Worm (Caenorhabditis elegans) whole organism, L1 larva: ENCODE measurements around the gene T05A10.6.
A peak's percentile ranks its signal among the peaks of the same experiment; 100 is the strongest.

Experiments used
- C16A3.4 ChIP-seq: fragments of 150-350 bp; optimal IDR thresholded peaks from 2 replicates; lab custom pipeline; 2014; ENCODE audit warnings: missing biosample characterization, missing genetic modification characterization
- C34B4.2 ChIP-seq: sonication (generic microtip); optimal IDR thresholded peaks from 2 replicates; lab custom pipeline; 2017; ENCODE audit warnings: mild to moderate bottlenecking, missing genetic modification characterization, missing compliant biosample characterization
- ama-1 ChIP-seq: fragments of 150-350 bp; optimal IDR thresholded peaks from 2 replicates; lab custom pipeline; 2014
- blmp-1 ChIP-seq: fragments of 150-350 bp; optimal IDR thresholded peaks from 2 replicates; lab custom pipeline; 2014; ENCODE audit warnings: missing biosample characterization, missing genetic modification characterization
- ceh-63 ChIP-seq: fragments of 200-800 bp; sonication (Bioruptor generic); optimal IDR thresholded peaks from 2 replicates; lab custom pipeline; 2018; ENCODE audit warnings: mild to moderate bottlenecking, missing genetic modification characterization, missing compliant biosample characterization
- ceh-82 ChIP-seq, 3 experiments: fragments of 150-350 bp in 1 of 3; sonication (generic microtip) in 2 of 3; optimal IDR thresholded peaks; 2 replicates each; lab custom pipeline; 2014 to 2017; ENCODE audit warnings: missing biosample characterization in 3 of 3, missing genetic modification characterization in 3 of 3
- ceh-88 ChIP-seq: fragments of 200-800 bp; sonication (Bioruptor generic); IDR thresholded peaks from 2 replicates; pipeline ENCODE4 v1.3.6; 2022; ENCODE audit warnings: missing genetic modification characterization, missing compliant biosample characterization
- ceh-90 ChIP-seq: sonication (generic microtip); optimal IDR thresholded peaks from 2 replicates; lab custom pipeline; 2016; ENCODE audit warnings: missing genetic modification characterization, missing compliant biosample characterization
- dpl-1 ChIP-seq, 3 experiments: fragments of 150-350 bp in 2 of 3; sonication (generic microtip) in 1 of 3; optimal IDR thresholded peaks; 2 replicates each; lab custom pipeline; 2014 to 2017; ENCODE audit warnings: missing biosample characterization in 3 of 3, missing genetic modification characterization in 3 of 3, missing genetic modification reagents in 3 of 3
- dsc-1 ChIP-seq: sonication (generic microtip); optimal IDR thresholded peaks from 2 replicates; lab custom pipeline; 2016; ENCODE audit warnings: mild to moderate bottlenecking, missing genetic modification characterization, missing compliant biosample characterization
- efl-1 ChIP-seq, 4 experiments: fragments of 150-350 bp; optimal IDR thresholded peaks in 3 of 4; peaks in 1 of 4; 1 replicate in 1 of 4; 2 replicates in 3 of 4; lab custom pipeline; 2014; ENCODE audit warnings: missing biosample characterization in 2 of 4, missing genetic modification characterization in 2 of 4, missing genetic modification reagents in 2 of 4
- egl-27 ChIP-seq, 2 experiments: fragments of 150-350 bp in 1 of 2; sonication (generic microtip); optimal IDR thresholded peaks; 3 replicates each; lab custom pipeline; 2017 to 2018; ENCODE audit warnings: missing biosample characterization in 2 of 2, missing genetic modification characterization in 2 of 2, missing genetic modification reagents in 2 of 2
- elt-2 ChIP-seq: sonication (generic microtip); optimal IDR thresholded peaks from 2 replicates; lab custom pipeline; 2016; ENCODE audit warnings: missing genetic modification characterization, mild to moderate bottlenecking, inconsistent platforms, missing compliant biosample characterization, missing genetic modification reagents
- elt-3 ChIP-seq, 6 experiments: fragments of 150-350 bp in 1 of 6; sonication (generic microtip); optimal IDR thresholded peaks; 2 replicates each; lab custom pipeline; 2017 to 2018; ENCODE audit warnings: missing biosample characterization in 6 of 6, missing genetic modification characterization in 6 of 6, inconsistent platforms in 1 of 6
- grh-1 ChIP-seq: fragments of 200-800 bp; sonication (Bioruptor generic); IDR thresholded peaks from 2 replicates; pipeline ENCODE4 v1.3.6; 2022; ENCODE audit warnings: missing genetic modification reagents, missing genetic modification characterization, missing compliant biosample characterization
- hlh-17 ChIP-seq: fragments of 200-800 bp; sonication (Bioruptor generic); optimal IDR thresholded peaks from 2 replicates; lab custom pipeline; 2018; ENCODE audit warnings: missing genetic modification characterization, mild to moderate bottlenecking, missing compliant biosample characterization, moderate library complexity, borderline replicate concordance
- hlh-4 ChIP-seq: sonication (generic microtip); optimal IDR thresholded peaks from 2 replicates; lab custom pipeline; 2016; ENCODE audit warnings: mild to moderate bottlenecking, missing genetic modification characterization, missing compliant biosample characterization
- irx-1 ChIP-seq: sonication (generic microtip); optimal IDR thresholded peaks from 2 replicates; lab custom pipeline; 2016; ENCODE audit warnings: missing genetic modification characterization, missing compliant biosample characterization
- jun-1 ChIP-seq: fragments of 150-350 bp; optimal IDR thresholded peaks from 2 replicates; lab custom pipeline; 2014; ENCODE audit warnings: missing biosample characterization, missing genetic modification reagents, missing genetic modification characterization
- lin-13 ChIP-seq: fragments of 150-350 bp; optimal IDR thresholded peaks from 2 replicates; lab custom pipeline; 2014; ENCODE audit warnings: missing biosample characterization, missing genetic modification reagents, missing genetic modification characterization
- lin-15B ChIP-seq: fragments of 150-350 bp; sonication (generic microtip); optimal IDR thresholded peaks from 3 replicates; lab custom pipeline; 2014; ENCODE audit warnings: missing biosample characterization, missing genetic modification characterization
- lin-35 ChIP-seq, 2 experiments: fragments of 150-350 bp; optimal IDR thresholded peaks; 2 replicates each; lab custom pipeline; 2014; ENCODE audit warnings: missing biosample characterization in 2 of 2, missing genetic modification characterization in 2 of 2, missing genetic modification reagents in 2 of 2
- lin-39 ChIP-seq: fragments of 150-350 bp; optimal IDR thresholded peaks from 2 replicates; lab custom pipeline; 2014; ENCODE audit warnings: missing biosample characterization, missing genetic modification reagents, missing genetic modification characterization
- lir-3 ChIP-seq: sonication (generic microtip); optimal IDR thresholded peaks from 2 replicates; lab custom pipeline; 2016; ENCODE audit warnings: mild to moderate bottlenecking, missing genetic modification characterization, moderate library complexity, missing compliant biosample characterization; ENCODE audit not compliant: poor library complexity
- lsy-2 ChIP-seq, 2 experiments: fragments of 150-350 bp; optimal IDR thresholded peaks; 2 replicates each; lab custom pipeline; 2014; ENCODE audit warnings: missing biosample characterization in 2 of 2, missing genetic modification characterization in 2 of 2
- mdl-1 ChIP-seq, 2 experiments: fragments of 150-350 bp; optimal IDR thresholded peaks; 2 replicates each; lab custom pipeline; 2014 to 2017; ENCODE audit warnings: missing biosample characterization in 2 of 2, missing genetic modification characterization in 2 of 2, inconsistent platforms in 1 of 2
- mep-1 ChIP-seq: fragments of 150-350 bp; optimal IDR thresholded peaks from 2 replicates; lab custom pipeline; 2014; ENCODE audit warnings: missing biosample characterization, missing genetic modification characterization
- nhr-19 ChIP-seq: fragments of 200-800 bp; sonication (Bioruptor generic); conservative IDR thresholded peaks from 2 replicates; pipeline ENCODE4 v1.3.6; 2022; ENCODE audit warnings: missing genetic modification characterization, missing compliant biosample characterization
- nhr-20 ChIP-seq: sonication (generic microtip); optimal IDR thresholded peaks from 2 replicates; lab custom pipeline; 2016; ENCODE audit warnings: mild to moderate bottlenecking, missing genetic modification characterization, missing compliant biosample characterization
- nhr-28 ChIP-seq: fragments of 150-350 bp; optimal IDR thresholded peaks from 2 replicates; lab custom pipeline; 2014; ENCODE audit warnings: missing biosample characterization, missing genetic modification characterization
- nhr-47 ChIP-seq: sonication (generic microtip); optimal IDR thresholded peaks from 2 replicates; lab custom pipeline; 2016; ENCODE audit warnings: mild to moderate bottlenecking, missing genetic modification characterization, moderate library complexity, missing compliant biosample characterization
- nhr-71 ChIP-seq: sonication (generic microtip); optimal IDR thresholded peaks from 2 replicates; lab custom pipeline; 2016; ENCODE audit warnings: mild to moderate bottlenecking, missing genetic modification characterization, moderate library complexity, missing compliant biosample characterization
- nhr-76 ChIP-seq: sonication (generic microtip); optimal IDR thresholded peaks from 2 replicates; lab custom pipeline; 2017; ENCODE audit warnings: missing biosample characterization, missing genetic modification characterization
- nhr-77 ChIP-seq: fragments of 150-350 bp; optimal IDR thresholded peaks from 2 replicates; lab custom pipeline; 2014; ENCODE audit warnings: missing biosample characterization, missing genetic modification characterization
- nhr-84 ChIP-seq: sonication (generic microtip); optimal IDR thresholded peaks from 2 replicates; lab custom pipeline; 2017; ENCODE audit warnings: missing biosample characterization, missing genetic modification characterization
- nhr-85 ChIP-seq: sonication (generic microtip); peaks from one replicate; lab custom pipeline; 2016; ENCODE audit warnings: missing genetic modification characterization, inconsistent platforms, missing compliant biosample characterization
- nhr-90 ChIP-seq: sonication (generic microtip); optimal IDR thresholded peaks from 2 replicates; lab custom pipeline; 2016; ENCODE audit warnings: mild to moderate bottlenecking, missing genetic modification characterization, missing compliant biosample characterization; ENCODE audit not compliant: poor library complexity
- pag-3 ChIP-seq: sonication (generic microtip); optimal IDR thresholded peaks from 2 replicates; lab custom pipeline; 2017; ENCODE audit warnings: missing genetic modification characterization, mild to moderate bottlenecking, missing compliant biosample characterization, antibody characterized with exemption, borderline replicate concordance; ENCODE audit not compliant: insufficient read depth
- pqm-1 ChIP-seq: sonication (generic microtip); optimal IDR thresholded peaks from 3 replicates; lab custom pipeline; 2017; ENCODE audit warnings: missing biosample characterization, missing genetic modification characterization
- rnt-1 ChIP-seq: sonication (generic microtip); optimal IDR thresholded peaks from 2 replicates; lab custom pipeline; 2016; ENCODE audit warnings: mild to moderate bottlenecking, missing genetic modification characterization, moderate library complexity, missing compliant biosample characterization
- skn-1 ChIP-seq: fragments of 150-350 bp; optimal IDR thresholded peaks from 2 replicates; lab custom pipeline; 2014; ENCODE audit warnings: missing biosample characterization, missing genetic modification characterization
- snpc-4 ChIP-seq: fragments of 150-350 bp; optimal IDR thresholded peaks from 2 replicates; lab custom pipeline; 2014; ENCODE audit warnings: missing biosample characterization, missing genetic modification characterization
- snu-23 ChIP-seq: sonication (generic microtip); optimal IDR thresholded peaks from 2 replicates; lab custom pipeline; 2016; ENCODE audit warnings: missing genetic modification characterization, missing compliant biosample characterization
- swsn-7 ChIP-seq: sonication (generic microtip); optimal IDR thresholded peaks from 2 replicates; lab custom pipeline; 2016; ENCODE audit warnings: missing genetic modification characterization, missing compliant biosample characterization
- tbx-2 ChIP-seq: sonication (generic microtip); optimal IDR thresholded peaks from 2 replicates; lab custom pipeline; 2016; ENCODE audit warnings: missing genetic modification characterization, missing compliant biosample characterization
- unc-130 ChIP-seq: fragments of 150-350 bp; optimal IDR thresholded peaks from 2 replicates; lab custom pipeline; 2017; ENCODE audit warnings: missing biosample characterization, missing genetic modification characterization, inconsistent platforms
- unc-30 ChIP-seq: sonication (generic microtip); optimal IDR thresholded peaks from 2 replicates; lab custom pipeline; 2017; ENCODE audit warnings: missing biosample characterization, missing genetic modification characterization
- vab-15 ChIP-seq: sonication (generic microtip); optimal IDR thresholded peaks from 2 replicates; lab custom pipeline; 2017; ENCODE audit warnings: missing genotype, mild to moderate bottlenecking, missing genetic modification characterization, missing compliant biosample characterization
- xbp-1 ChIP-seq: sonication (generic microtip); optimal IDR thresholded peaks from 2 replicates; lab custom pipeline; 2016; ENCODE audit warnings: missing genetic modification characterization, missing compliant biosample characterization
- zip-4 ChIP-seq: fragments of 200-800 bp; sonication (Bioruptor generic); optimal IDR thresholded peaks from 2 replicates; lab custom pipeline; 2018; ENCODE audit warnings: mild to moderate bottlenecking, missing genetic modification characterization, moderate library complexity, missing compliant biosample characterization
- ztf-11 ChIP-seq, 2 experiments: sonication (generic microtip); optimal IDR thresholded peaks; 2 replicates each; lab custom pipeline; 2016 to 2017; ENCODE audit warnings: missing genetic modification characterization in 2 of 2, missing biosample characterization in 1 of 2, missing compliant biosample characterization in 1 of 2
- ztf-4 ChIP-seq: fragments of 150-350 bp; optimal IDR thresholded peaks from 2 replicates; lab custom pipeline; 2014; ENCODE audit warnings: missing biosample characterization, missing genetic modification characterization

Gene T05A10.6

ce11 chrX:10772165-10772584 is 22.4 kb downstream of the T05A10.6 start:
- TF ChIP-seq egl-27 (tag; optimal IDR thresholded peaks at IDR 0.05; lab: Kevin White, UChicago) (peak; percentile 52 to 69), efl-1 (optimal IDR thresholded peaks at IDR 0.05; lab: Kevin White, UChicago) (peak; percentile 30 to 34), efl-1 (GFP tag; optimal IDR thresholded peaks at IDR 0.05 in 1 of 2; lab: Kevin White, UChicago) (peak in 1 of 2 experiments; percentile 91), pqm-1 (tag; lab: Kevin White, UChicago) (peak; percentile 14), blmp-1 (tag; lab: Kevin White, UChicago) (peak; percentile 87), nhr-77 (tag; lab: Kevin White, UChicago) (peak; percentile 74), lin-13 (peak; percentile 32), ceh-63 (GFP tag; lab: Kevin White, UChicago) (no peak), lin-15B (tag; lab: Kevin White, UChicago) (no peak), nhr-28 (tag; lab: Kevin White, UChicago) (no peak), snu-23 (GFP tag; lab: Kevin White, UChicago) (peak; percentile 88), nhr-76 (tag; lab: Kevin White, UChicago) (no peak), snpc-4 (tag; lab: Kevin White, UChicago) (no peak), nhr-90 (tag; lab: Kevin White, UChicago) (peak; percentile 76), elt-3 (tag; optimal IDR thresholded peaks at IDR 0.05; lab: Kevin White, UChicago) (peak in 5 of 6 experiments; percentile 36 to 76 (median 66)), nhr-47 (tag; lab: Kevin White, UChicago) (peak; percentile 66), lin-39 (tag; lab: Kevin White, UChicago) (peak; percentile 88), lsy-2 (tag; optimal IDR thresholded peaks at IDR 0.05; lab: Kevin White, UChicago) (peak; percentile 71 to 81), rnt-1 (tag; lab: Kevin White, UChicago) (peak; percentile 90), tbx-2 (peak; percentile 82), hlh-4 (tag; lab: Kevin White, UChicago) (no peak), nhr-71 (tag; lab: Kevin White, UChicago) (peak; percentile 95), lin-35 (GFP tag; optimal IDR thresholded peaks at IDR 0.05; lab: Kevin White, UChicago) (peak; percentile 28 to 79), ztf-4 (tag; lab: Kevin White, UChicago) (peak; percentile 55), unc-30 (tag; lab: Kevin White, UChicago) (no peak), swsn-7 (tag; lab: Kevin White, UChicago) (peak; percentile 56), hlh-17 (GFP tag; lab: Kevin White, UChicago) (no peak), ceh-90 (no peak), skn-1 (tag; lab: Kevin White, UChicago) (peak; percentile 68), unc-130 (tag; lab: Kevin White, UChicago) (peak; percentile 54), dpl-1 (GFP tag; optimal IDR thresholded peaks at IDR 0.05; lab: Kevin White, UChicago) (peak; percentile 1 to 26 (median 25)), C34B4.2 (tag; lab: Kevin White, UChicago) (no peak), irx-1 (tag; lab: Kevin White, UChicago) (peak; percentile 15), dsc-1 (tag; lab: Kevin White, UChicago) (no peak), ceh-88 (GFP tag; lab: Robert Waterston, UW) (peak; percentile 27; the same call in 1 of the 2 replicates), mdl-1 (tag; optimal IDR thresholded peaks at IDR 0.05; lab: Kevin White, UChicago) (peak in 1 of 2 experiments; percentile 86), ztf-11 (tag; optimal IDR thresholded peaks at IDR 0.05; lab: Kevin White, UChicago) (no peak), nhr-84 (tag; lab: Kevin White, UChicago) (no peak), pag-3 (tag; lab: Kevin White, UChicago) (peak; percentile 58), mep-1 (tag; lab: Kevin White, UChicago) (peak; percentile 81), zip-4 (peak; percentile 55), grh-1 (GFP tag; lab: Robert Waterston, UW) (0 out of 2 replicates have a peak, but pooled peaks have one; percentile 11), vab-15 (tag; lab: Kevin White, UChicago) (peak; percentile 42), nhr-85 (tag; lab: Kevin White, UChicago) (peak; percentile 88), xbp-1 (tag; lab: Kevin White, UChicago) (peak; percentile 28), ama-1 (lab: Kevin White, UChicago) (peak; percentile 69), nhr-20 (tag; lab: Kevin White, UChicago) (peak; percentile 93), jun-1 (peak; percentile 44), C16A3.4 (tag; lab: Kevin White, UChicago) (peak; percentile 64), nhr-19 (GFP tag; lab: Robert Waterston, UW) (peak; percentile 84), lir-3 (tag; lab: Kevin White, UChicago) (peak; percentile 64), elt-2 (tag; lab: Kevin White, UChicago) (peak; percentile 87), ceh-82 (tag; optimal IDR thresholded peaks at IDR 0.05; lab: Kevin White, UChicago) (peak in 1 of 3 experiments; percentile 55)
